Worm (Caenorhabditis elegans) whole organism, L4 larva: ENCODE measurements around the gene umps-1.

ENCODE experiments used
- F37D6.2 ChIP-seq: sonication (generic microtip); optimal IDR thresholded peaks from 2 replicates; lab custom pipeline; 2016; ENCODE audit warnings: mild to moderate bottlenecking, missing genetic modification characterization, missing compliant biosample characterization
- F44E2.7 ChIP-seq: fragments of 200-800 bp; sonication (Bioruptor generic); IDR thresholded peaks from 2 replicates; pipeline ENCODE4 v2.1.2; 2022; ENCODE audit warnings: missing genetic modification characterization, missing compliant biosample characterization
- F49E8.2 ChIP-seq: sonication (generic microtip); optimal IDR thresholded peaks from 2 replicates; lab custom pipeline; 2016; ENCODE audit warnings: missing compliant biosample characterization, mild to moderate bottlenecking, missing genetic modification characterization, borderline replicate concordance
- R02D3.7 ChIP-seq: fragments of 150-350 bp; sonication (generic microtip); optimal IDR thresholded peaks from 3 replicates; lab custom pipeline; 2014; ENCODE audit warnings: missing biosample characterization, missing genetic modification characterization
- T20F7.1 ChIP-seq: fragments of 200-800 bp; sonication (Bioruptor generic); optimal IDR thresholded peaks from 2 replicates; lab custom pipeline; 2018; ENCODE audit warnings: mild to moderate bottlenecking, missing genetic modification characterization, missing compliant biosample characterization
- T26A8.4 ChIP-seq: fragments of 200-800 bp; sonication (Bioruptor generic); IDR thresholded peaks from 2 replicates; pipeline ENCODE4 v1.3.6; 2022; ENCODE audit warnings: missing genetic modification characterization, missing compliant biosample characterization
- Y48G9A.11 ChIP-seq: fragments of 200-800 bp; sonication (Bioruptor generic); IDR thresholded peaks from 2 replicates; pipeline ENCODE4 v1.3.6; 2022; ENCODE audit warnings: missing genetic modification reagents, missing genetic modification characterization, missing compliant biosample characterization
- aha-1 ChIP-seq: fragments of 150-350 bp; peaks from one replicate; lab custom pipeline; 2014; ENCODE audit warnings: missing biosample characterization, missing genetic modification characterization
- aly-2 ChIP-seq: sonication (generic microtip); optimal IDR thresholded peaks from 2 replicates; lab custom pipeline; 2018; ENCODE audit warnings: missing biosample characterization, missing genetic modification characterization
- arid-1 ChIP-seq: fragments of 200-800 bp; sonication (Bioruptor generic); conservative IDR thresholded peaks from 2 replicates; pipeline ENCODE4 v1.3.6; 2022; ENCODE audit warnings: missing genetic modification reagents, missing genetic modification characterization, missing compliant biosample characterization
- attf-4 ChIP-seq: sonication (generic microtip); optimal IDR thresholded peaks from 3 replicates; lab custom pipeline; 2017; ENCODE audit warnings: missing biosample characterization, missing genetic modification characterization
- ceh-20 ChIP-seq: fragments of 200-800 bp; sonication (Bioruptor generic); IDR thresholded peaks from 2 replicates; pipeline ENCODE4 v1.3.6; 2022; ENCODE audit warnings: missing genetic modification reagents, missing genetic modification characterization, missing compliant biosample characterization
- ceh-28 ChIP-seq: fragments of 150-350 bp; optimal IDR thresholded peaks from 2 replicates; lab custom pipeline; 2014; ENCODE audit warnings: missing biosample characterization, missing genetic modification reagents, missing genetic modification characterization
- ceh-32 ChIP-seq: sonication (generic microtip); optimal IDR thresholded peaks from 2 replicates; lab custom pipeline; 2016; ENCODE audit warnings: mild to moderate bottlenecking, missing genetic modification characterization, missing compliant biosample characterization; ENCODE audit not compliant: poor library complexity
- ceh-82 ChIP-seq: sonication (generic microtip); optimal IDR thresholded peaks from 2 replicates; lab custom pipeline; 2017; ENCODE audit warnings: missing biosample characterization, missing genetic modification characterization
- daf-16 ChIP-seq, 3 experiments: sonication (generic microtip); optimal IDR thresholded peaks; 2 replicates each; lab custom pipeline; 2016 to 2017; ENCODE audit warnings: missing genetic modification characterization in 3 of 3, missing genetic modification reagents in 3 of 3, mild to moderate bottlenecking in 2 of 3, missing compliant biosample characterization in 2 of 3, missing biosample characterization in 1 of 3, moderate library complexity in 1 of 3
- daf-8 ChIP-seq: fragments of 200-800 bp; sonication (Bioruptor generic); IDR thresholded peaks from 2 replicates; pipeline ENCODE4 v1.3.6; 2022; ENCODE audit warnings: missing genetic modification characterization, missing compliant biosample characterization
- dpl-1 ChIP-seq: fragments of 150-350 bp; optimal IDR thresholded peaks from 2 replicates; lab custom pipeline; 2014; ENCODE audit warnings: missing biosample characterization, missing genetic modification reagents, missing genetic modification characterization
- duxl-1 ChIP-seq: sonication (generic microtip); optimal IDR thresholded peaks from 2 replicates; lab custom pipeline; 2016; ENCODE audit warnings: mild to moderate bottlenecking, missing genetic modification characterization, moderate library complexity, missing compliant biosample characterization; ENCODE audit not compliant: poor library complexity
- dve-1 ChIP-seq: sonication (generic microtip); optimal IDR thresholded peaks from 2 replicates; lab custom pipeline; 2017; ENCODE audit warnings: antibody characterized with exemption, mild to moderate bottlenecking, missing genetic modification characterization, missing compliant biosample characterization; ENCODE audit not compliant: insufficient read depth
- egl-27 ChIP-seq: sonication (generic microtip); optimal IDR thresholded peaks from 3 replicates; lab custom pipeline; 2017; ENCODE audit warnings: missing biosample characterization, missing genetic modification reagents, missing genetic modification characterization
- fos-1 ChIP-seq: fragments of 150-350 bp; optimal IDR thresholded peaks from 2 replicates; lab custom pipeline; 2014; ENCODE audit warnings: missing biosample characterization, missing genetic modification characterization
- hif-1 ChIP-seq, 2 experiments: sonication (generic microtip); optimal IDR thresholded peaks; 2 replicates each; lab custom pipeline; 2016 to 2017; ENCODE audit warnings: missing compliant biosample characterization in 2 of 2, missing genetic modification characterization in 2 of 2, missing genetic modification reagents in 2 of 2, missing genotype in 2 of 2, mild to moderate bottlenecking in 1 of 2
- hlh-11 ChIP-seq: fragments of 200-800 bp; sonication (Bioruptor generic); optimal IDR thresholded peaks from 2 replicates; lab custom pipeline; 2018; ENCODE audit warnings: mild to moderate bottlenecking, missing genetic modification characterization, missing compliant biosample characterization
- hlh-30 ChIP-seq: sonication (generic microtip); optimal IDR thresholded peaks from 2 replicates; lab custom pipeline; 2017; ENCODE audit warnings: antibody characterized with exemption, mild to moderate bottlenecking, missing genetic modification characterization, missing compliant biosample characterization; ENCODE audit not compliant: insufficient read depth
- hmg-1.1 ChIP-seq: fragments of 200-800 bp; sonication (Bioruptor generic); IDR thresholded peaks from 2 replicates; pipeline ENCODE4 v1.3.6; 2022; ENCODE audit warnings: missing genetic modification reagents, missing genetic modification characterization, missing compliant biosample characterization
- jun-1 ChIP-seq: fragments of 150-350 bp; optimal IDR thresholded peaks from 2 replicates; lab custom pipeline; 2014; ENCODE audit warnings: missing biosample characterization, missing genetic modification reagents, missing genetic modification characterization
- lin-13 ChIP-seq: fragments of 150-350 bp; optimal IDR thresholded peaks from 2 replicates; lab custom pipeline; 2014; ENCODE audit warnings: missing biosample characterization, missing genetic modification reagents, missing genetic modification characterization
- lin-15B ChIP-seq: fragments of 150-350 bp; sonication (generic microtip); optimal IDR thresholded peaks from 3 replicates; lab custom pipeline; 2014; ENCODE audit warnings: missing biosample characterization, missing genetic modification characterization
- lin-38 ChIP-seq: fragments of 200-800 bp; sonication (Bioruptor generic); IDR thresholded peaks from 2 replicates; pipeline ENCODE4 v1.3.6; 2022; ENCODE audit warnings: missing genetic modification reagents, missing genetic modification characterization, missing compliant biosample characterization
- lin-39 ChIP-seq: fragments of 150-350 bp; optimal IDR thresholded peaks from 2 replicates; lab custom pipeline; 2014; ENCODE audit warnings: missing biosample characterization, missing genetic modification reagents, missing genetic modification characterization
- lir-3 ChIP-seq: sonication (generic microtip); optimal IDR thresholded peaks from 2 replicates; lab custom pipeline; 2016; ENCODE audit warnings: mild to moderate bottlenecking, missing genetic modification characterization, missing compliant biosample characterization
- lsy-2 ChIP-seq, 2 experiments: fragments of 150-350 bp in 1 of 2; sonication (generic microtip) in 1 of 2; optimal IDR thresholded peaks; 2 replicates each; lab custom pipeline; 2014 to 2017; ENCODE audit warnings: missing biosample characterization in 2 of 2, missing genetic modification characterization in 2 of 2
- madf-5 ChIP-seq, 2 experiments: fragments of 200-800 bp; sonication (Bioruptor generic); IDR thresholded peaks; 2 replicates each; pipeline ENCODE4 v1.3.6; 2022; ENCODE audit warnings: missing compliant biosample characterization in 2 of 2, missing genetic modification characterization in 2 of 2
- mdl-1 ChIP-seq, 2 experiments: fragments of 150-350 bp in 1 of 2; sonication (generic microtip) in 1 of 2; optimal IDR thresholded peaks; 2 replicates each; lab custom pipeline; 2014 to 2017; ENCODE audit warnings: missing biosample characterization in 2 of 2, missing genetic modification characterization in 2 of 2
- mep-1 ChIP-seq: fragments of 150-350 bp; sonication (generic microtip); optimal IDR thresholded peaks from 3 replicates; lab custom pipeline; 2014; ENCODE audit warnings: missing biosample characterization, missing genetic modification characterization
- mes-2 ChIP-seq: sonication (generic microtip); optimal IDR thresholded peaks from 2 replicates; lab custom pipeline; 2016; ENCODE audit warnings: missing genotype, mild to moderate bottlenecking, missing genetic modification characterization, missing compliant biosample characterization; ENCODE audit not compliant: poor library complexity, severe bottlenecking
- mxl-3 ChIP-seq: fragments of 200-800 bp; sonication (Bioruptor generic); optimal IDR thresholded peaks from 2 replicates; lab custom pipeline; 2018; ENCODE audit warnings: mild to moderate bottlenecking, missing genetic modification characterization, missing compliant biosample characterization
- nhr-102 ChIP-seq: sonication (generic microtip); optimal IDR thresholded peaks from 2 replicates; lab custom pipeline; 2016; ENCODE audit warnings: mild to moderate bottlenecking, missing genetic modification characterization, moderate library complexity, missing compliant biosample characterization
- nhr-237 ChIP-seq: sonication (generic microtip); optimal IDR thresholded peaks from 2 replicates; lab custom pipeline; 2017; ENCODE audit warnings: missing biosample characterization, missing genetic modification characterization
- nhr-28 ChIP-seq: fragments of 150-350 bp; optimal IDR thresholded peaks from 2 replicates; lab custom pipeline; 2014; ENCODE audit warnings: missing biosample characterization, missing genetic modification characterization
- nhr-77 ChIP-seq: fragments of 150-350 bp; optimal IDR thresholded peaks from 2 replicates; lab custom pipeline; 2014; ENCODE audit warnings: missing biosample characterization, missing genetic modification characterization
- pha-4 ChIP-seq, 2 experiments: fragments of 150-350 bp in 1 of 2; fragments of 200-800 bp in 1 of 2; sonication (Bioruptor generic) in 1 of 2; IDR thresholded peaks in 1 of 2; optimal IDR thresholded peaks in 1 of 2; 2 replicates each; pipeline versions ENCODE4 v1.3.6 to Lab custom; 2014 to 2022; ENCODE audit warnings: missing genetic modification characterization in 2 of 2, missing genetic modification reagents in 2 of 2, missing biosample characterization in 1 of 2, missing compliant biosample characterization in 1 of 2
- rbr-2 ChIP-seq: sonication (generic microtip); optimal IDR thresholded peaks from 2 replicates; lab custom pipeline; 2016; ENCODE audit warnings: missing genotype, missing genetic modification characterization, missing compliant biosample characterization
- sdz-12 ChIP-seq: fragments of 200-800 bp; sonication (Bioruptor generic); optimal IDR thresholded peaks from 2 replicates; lab custom pipeline; 2018; ENCODE audit warnings: mild to moderate bottlenecking, missing genetic modification characterization, missing compliant biosample characterization
- skn-1 ChIP-seq: fragments of 150-350 bp; optimal IDR thresholded peaks from 2 replicates; lab custom pipeline; 2014; ENCODE audit warnings: missing biosample characterization, missing genetic modification characterization
- snpc-1.2 ChIP-seq: fragments of 200-800 bp; sonication (Bioruptor generic); IDR thresholded peaks from 2 replicates; pipeline ENCODE4 v1.3.6; 2022; ENCODE audit warnings: missing genetic modification reagents, missing genetic modification characterization, missing compliant biosample characterization
- unc-130 ChIP-seq: sonication (generic microtip); optimal IDR thresholded peaks from 2 replicates; lab custom pipeline; 2016; ENCODE audit warnings: missing genetic modification reagents, missing genetic modification characterization, missing compliant biosample characterization
- zfp-3 ChIP-seq: fragments of 200-800 bp; sonication (Bioruptor generic); conservative IDR thresholded peaks from 2 replicates; pipeline ENCODE4 v1.3.6; 2022; ENCODE audit warnings: missing genetic modification reagents, missing genetic modification characterization, missing compliant biosample characterization
- ztf-11 ChIP-seq: fragments of 150-350 bp; optimal IDR thresholded peaks from 2 replicates; lab custom pipeline; 2014; ENCODE audit warnings: missing biosample characterization, missing genetic modification characterization
- ztf-7 ChIP-seq: fragments of 150-350 bp; optimal IDR thresholded peaks from 2 replicates; lab custom pipeline; 2014; ENCODE audit warnings: missing biosample characterization, missing genetic modification characterization

umps-1 gene

DNA sequence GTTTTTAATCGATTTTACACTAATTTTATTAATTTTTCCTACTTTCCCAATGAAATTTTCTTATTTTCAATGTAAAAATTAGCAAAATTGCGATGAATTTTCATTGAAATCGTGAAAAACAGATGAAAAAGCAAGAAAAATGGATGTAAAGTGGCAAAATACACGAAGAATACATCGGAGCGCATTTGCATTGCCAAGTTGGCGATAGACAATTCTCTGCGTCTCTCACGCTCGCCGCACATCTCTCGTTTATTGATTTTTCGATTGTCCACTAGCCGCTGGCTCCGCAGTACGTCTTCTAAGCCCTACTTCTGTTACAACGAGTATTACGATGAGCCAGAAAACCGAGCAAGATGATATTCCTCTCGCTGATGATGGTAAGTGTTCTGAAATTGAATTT, 38.7 kb downstream of the umps-1 start, which contains the start of gene unc-69:
Gene unc-69 (plus strand): TSS at position 185 of the 400 bp plus-strand sequence.
- peak; percentile 71 for TF ChIP-seq mes-2 (tag; lab: Kevin White, UChicago)
- TF ChIP-seq mdl-1 (tag; optimal IDR thresholded peaks at IDR 0.05; lab: Kevin White, UChicago): no peak
- peak; percentile 12 for TF ChIP-seq hlh-11 (tag; lab: Kevin White, UChicago)
- TF ChIP-seq rbr-2 (tag; lab: Kevin White, UChicago): peak; percentile 60
- TF ChIP-seq arid-1 (GFP tag; lab: Robert Waterston, UW): no peak
- no peak for TF ChIP-seq snpc-1.2 (GFP tag; lab: Robert Waterston, UW)
- no peak for TF ChIP-seq mxl-3 (GFP tag; lab: Kevin White, UChicago)
- TF ChIP-seq hif-1 (tag; optimal IDR thresholded peaks at IDR 0.05; lab: Kevin White, UChicago): peak in 1 of 2 experiments; percentile 44
- no peak for TF ChIP-seq daf-16 (GFP tag; optimal IDR thresholded peaks at IDR 0.05; lab: Kevin White, UChicago)
- TF ChIP-seq daf-16 (tag; optimal IDR thresholded peaks at IDR 0.05; lab: Kevin White, UChicago): peak; percentile 40
- TF ChIP-seq nhr-237: no peak
- no peak for TF ChIP-seq zfp-3 (GFP tag; lab: Robert Waterston, UW)
- TF ChIP-seq madf-5 (GFP tag; IDR thresholded peaks at IDR 0.05; lab: Robert Waterston, UW): no peak
- TF ChIP-seq pha-4 (GFP tag; IDR thresholded peaks at IDR 0.05; lab: Robert Waterston, UW): no peak
- TF ChIP-seq pha-4 (tag; optimal IDR thresholded peaks at IDR 0.05; lab: Kevin White, UChicago): peak; percentile 7
- no peak for TF ChIP-seq ztf-7
- TF ChIP-seq attf-4: no peak
- TF ChIP-seq R02D3.7 (tag; lab: Kevin White, UChicago): no peak
- no peak for TF ChIP-seq ceh-32 (tag; lab: Kevin White, UChicago)
- no peak for TF ChIP-seq T26A8.4 (GFP tag; lab: Robert Waterston, UW)
- no peak for TF ChIP-seq ztf-11 (tag; lab: Kevin White, UChicago)
- no peak for TF ChIP-seq fos-1
- peak; percentile 18 for TF ChIP-seq nhr-28 (tag; lab: Kevin White, UChicago)
- TF ChIP-seq lin-38: peak; percentile 93
- TF ChIP-seq sdz-12: no peak
- no peak for TF ChIP-seq lin-15B (tag; lab: Kevin White, UChicago)
- peak; percentile 69 for TF ChIP-seq ceh-28
- TF ChIP-seq dpl-1 (GFP tag; lab: Kevin White, UChicago): peak; percentile 45
- peak; percentile 26 for TF ChIP-seq F37D6.2 (tag; lab: Kevin White, UChicago)
- no peak for TF ChIP-seq duxl-1 (tag; lab: Kevin White, UChicago)
- TF ChIP-seq nhr-77 (tag; lab: Kevin White, UChicago): no peak
- TF ChIP-seq Y48G9A.11 (GFP tag; lab: Robert Waterston, UW): no peak
- TF ChIP-seq egl-27 (tag; lab: Kevin White, UChicago): no peak
- TF ChIP-seq aha-1 (tag; lab: Kevin White, UChicago): no peak
- TF ChIP-seq nhr-102 (tag; lab: Kevin White, UChicago): no peak
- TF ChIP-seq lir-3 (tag; lab: Kevin White, UChicago): no peak
- TF ChIP-seq ceh-20: no peak
- TF ChIP-seq F44E2.7 (GFP tag; lab: Robert Waterston, UW): no peak
- no peak for TF ChIP-seq T20F7.1 (GFP tag; lab: Kevin White, UChicago)
- peak; percentile 45 for TF ChIP-seq lin-13
- TF ChIP-seq F49E8.2: no peak
- no peak for TF ChIP-seq dve-1 (tag; lab: Kevin White, UChicago)
- TF ChIP-seq hmg-1.1 (GFP tag; lab: Robert Waterston, UW): peak; percentile 70
- no peak for TF ChIP-seq daf-8 (GFP tag; lab: Robert Waterston, UW)
- TF ChIP-seq aly-2 (tag; lab: Kevin White, UChicago): no peak
- no peak for TF ChIP-seq jun-1 (tag; lab: Kevin White, UChicago)
- TF ChIP-seq ceh-82 (tag; lab: Kevin White, UChicago): no peak
- TF ChIP-seq mep-1 (tag; lab: Kevin White, UChicago): peak; percentile 29
- TF ChIP-seq skn-1 (tag; lab: Kevin White, UChicago): no peak
- no peak for TF ChIP-seq unc-130 (GFP tag; lab: Kevin White, UChicago)
- peak; percentile 61 for TF ChIP-seq hlh-30
- peak in 1 of 2 experiments; percentile 79 for TF ChIP-seq lsy-2 (tag; optimal IDR thresholded peaks at IDR 0.05; lab: Kevin White, UChicago)
- no peak for TF ChIP-seq lin-39
